Worm (Caenorhabditis elegans): ENCODE data around the gene F13B12.3.

DNA sequence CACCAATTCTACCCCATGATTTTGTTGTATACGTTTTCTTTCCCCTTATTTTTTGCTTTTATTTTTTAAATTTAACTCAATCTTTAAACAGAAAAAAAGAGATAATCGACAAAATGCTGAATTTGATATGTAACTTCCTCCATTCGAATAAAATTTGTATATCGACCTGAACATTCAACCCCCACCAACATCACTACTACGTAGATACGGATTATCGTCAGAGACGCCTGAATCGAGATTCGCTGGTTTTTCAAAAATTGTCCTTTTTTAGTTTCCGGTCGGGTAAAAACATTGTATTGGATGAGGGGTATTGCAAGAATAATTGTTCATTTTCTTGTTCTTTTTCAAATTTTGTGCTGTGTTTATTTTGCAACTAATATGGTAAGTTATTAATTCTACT, 33.6 kb downstream of the F13B12.3 start, which contains the start of gene bgnt-1.1:
- TF ChIP-seq W03F9.2 (tag; optimal IDR thresholded peaks at IDR 0.05) = no peak
- TF ChIP-seq him-1 (tag; optimal IDR thresholded peaks at IDR 0.05) = no peak
- TF ChIP-seq dao-5 (tag; optimal IDR thresholded peaks at IDR 0.05) = no peak

Measured in whole organism, L4/young adult.